Worm (Caenorhabditis elegans): ENCODE data around the gene F57H12.6.

The F57H12.6 gene

DNA sequence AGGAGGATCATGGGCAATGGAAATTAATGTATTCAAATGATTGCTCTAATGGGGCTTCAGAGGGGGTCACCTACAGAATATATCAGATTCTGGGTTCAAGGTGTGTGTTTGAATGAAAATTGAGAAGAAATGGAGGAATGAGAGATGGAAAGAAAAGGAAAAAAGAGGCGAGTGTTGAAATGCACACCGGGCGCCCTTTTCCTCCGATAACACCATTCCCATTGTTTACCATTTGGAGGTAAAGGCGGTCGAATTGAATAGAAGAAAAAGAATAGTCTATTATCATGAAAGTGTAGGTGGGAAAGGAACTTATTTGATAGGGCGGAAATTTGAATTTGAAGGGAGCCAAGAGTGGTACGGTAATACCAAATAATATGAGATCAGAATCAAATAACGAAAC is 29.3 kb upstream of the F57H12.6 start (continued):
- TF ChIP-seq mdl-1 (tag; optimal IDR thresholded peaks at IDR 0.05) (no peak), ceh-32 (tag; optimal IDR thresholded peaks at IDR 0.05; ENCODE audit: poor library complexity) (no peak)

DNA sequence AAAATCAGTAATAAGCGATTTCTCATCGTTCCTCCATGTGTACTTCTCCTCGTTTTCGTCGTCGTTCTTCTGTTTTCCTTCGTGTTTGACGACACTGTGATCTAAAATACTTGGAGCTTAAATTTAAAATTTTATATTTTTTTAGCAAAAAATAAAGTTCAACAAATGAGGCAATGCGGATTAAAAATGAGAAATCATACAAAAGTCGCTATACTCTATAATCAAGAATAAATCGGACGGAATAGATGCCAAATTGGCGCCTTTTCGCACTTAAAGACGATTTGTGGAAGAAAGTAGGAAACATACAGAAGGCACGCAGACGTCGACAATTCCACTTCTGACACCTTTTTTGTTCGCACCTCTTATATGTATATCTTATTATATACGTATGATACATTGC is 27.9 kb upstream of the F57H12.6 start, which contains the start of gene rig-4:
Gene rig-4 (minus strand): TSS at position 101 of the 400 bp plus-strand sequence.
- no peak for TF ChIP-seq daf-19 (GFP tag; conservative IDR thresholded peaks at IDR 0.05)
- no peak for TF ChIP-seq hif-1 (tag; optimal IDR thresholded peaks at IDR 0.05)
- TF ChIP-seq nhr-77 (tag; optimal IDR thresholded peaks at IDR 0.05) = no peak
- no peak for TF ChIP-seq set-16 (GFP tag; IDR thresholded peaks at IDR 0.05)
- no peak for TF ChIP-seq lir-3 (tag; optimal IDR thresholded peaks at IDR 0.05)
- TF ChIP-seq dmd-6 (GFP tag; IDR thresholded peaks at IDR 0.05) = no peak
- no peak for TF ChIP-seq daf-8 (GFP tag; IDR thresholded peaks at IDR 0.05)
- no peak for TF ChIP-seq egl-27 (tag; optimal IDR thresholded peaks at IDR 0.05)
- TF ChIP-seq cey-2 (tag; optimal IDR thresholded peaks at IDR 0.05; ENCODE audit: borderline replicate concordance, insufficient read depth) = no peak
- TF ChIP-seq ceh-82 (tag; optimal IDR thresholded peaks at IDR 0.05) = no peak
- no peak for TF ChIP-seq mdt-29 (GFP tag; IDR thresholded peaks at IDR 0.05)
- no peak for TF ChIP-seq zag-1 (tag; optimal IDR thresholded peaks at IDR 0.05)
- no peak for TF ChIP-seq F44E2.7 (GFP tag; IDR thresholded peaks at IDR 0.05)
- TF ChIP-seq F26F4.8 (GFP tag; conservative IDR thresholded peaks at IDR 0.05) = no peak

DNA sequence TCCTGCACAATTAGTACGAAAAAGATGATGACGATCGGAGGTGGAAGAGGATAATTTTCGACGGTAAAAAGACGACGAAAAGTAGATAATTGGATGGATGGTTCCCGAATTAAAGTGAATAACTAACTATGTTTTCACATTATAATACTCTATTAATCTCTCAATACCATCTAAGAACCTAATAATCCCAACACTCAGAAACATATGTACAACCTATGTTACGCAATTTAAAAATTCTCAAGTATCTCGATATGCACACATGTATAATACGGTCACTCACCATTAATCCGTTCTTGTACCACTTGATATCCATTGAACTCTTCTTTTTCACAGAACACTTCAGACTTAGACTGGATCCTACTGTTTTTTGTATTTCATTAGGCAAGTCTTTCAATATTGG is 24.7 kb upstream of the F57H12.6 start:
- TF ChIP-seq mxl-3 (GFP tag; optimal IDR thresholded peaks at IDR 0.05) (no peak), aha-1 (tag) (peak; percentile 21), Y5F2A.4 (GFP tag; optimal IDR thresholded peaks at IDR 0.05) (no peak), dpl-1 (GFP tag; optimal IDR thresholded peaks at IDR 0.05) (no peak)

DNA sequence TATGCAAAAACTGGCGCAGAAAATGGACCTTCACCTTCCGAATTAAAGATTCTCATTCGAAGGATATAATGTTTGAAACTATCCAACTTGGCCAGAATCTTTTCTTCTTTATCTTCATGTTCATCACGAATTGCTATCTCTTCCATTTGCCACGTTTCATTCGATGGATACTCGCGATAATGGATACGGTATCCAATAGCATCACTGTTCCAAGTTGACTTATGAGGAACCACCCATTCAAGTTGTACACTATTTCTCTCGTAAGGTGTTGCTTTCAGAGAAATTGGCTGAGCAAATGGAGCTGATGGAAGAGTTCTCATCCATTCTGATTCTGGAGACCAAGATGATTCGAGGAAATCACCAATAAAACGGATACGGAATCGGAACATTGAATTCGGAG is 18.6 kb upstream of the F57H12.6 start:
- TF ChIP-seq D1046.2 (GFP tag; IDR thresholded peaks at IDR 0.05) (no peak), unc-62 (GFP tag; optimal IDR thresholded peaks at IDR 0.05 in 1 of 2) (peak in 1 of 2 experiments; percentile 69), unc-62 (tag; optimal IDR thresholded peaks at IDR 0.05) (no peak), lin-29 (GFP tag; IDR thresholded peaks at IDR 0.05) (no peak)

DNA sequence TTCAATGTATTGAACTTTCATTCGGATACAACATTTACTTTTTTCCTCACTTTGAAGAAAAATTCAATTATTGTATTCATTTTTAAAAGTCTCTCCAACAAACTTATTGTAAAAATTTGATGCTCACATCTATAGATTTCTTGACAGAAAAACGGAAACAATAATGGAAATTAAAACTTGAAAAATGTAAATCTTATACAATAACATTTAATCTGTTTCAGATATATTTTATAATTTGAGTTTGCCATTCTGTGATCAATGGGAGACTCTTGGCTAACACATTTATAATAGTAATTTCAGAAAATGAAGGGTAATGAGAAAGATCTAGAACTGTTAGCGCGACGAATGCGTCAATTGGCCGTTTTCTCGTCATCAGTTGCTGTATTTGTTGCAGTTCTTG is 12.3 kb upstream of the F57H12.6 start, which contains the start of gene col-115:
Gene col-115 (plus strand): TSS at position 301 of the 400 bp plus-strand sequence.
- TF ChIP-seq zag-1 (tag; optimal IDR thresholded peaks at IDR 0.05) (no peak), lin-39 (tag; optimal IDR thresholded peaks at IDR 0.05) (no peak), ceh-44 (GFP tag; IDR thresholded peaks at IDR 0.05) (no peak), ces-1 (GFP tag; optimal IDR thresholded peaks at IDR 0.05) (no peak), dmd-6 (GFP tag; IDR thresholded peaks at IDR 0.05) (no peak), ctbp-1 (GFP tag; IDR thresholded peaks at IDR 0.05) (no peak), duxl-1 (tag; optimal IDR thresholded peaks at IDR 0.05; ENCODE audit: poor library complexity) (no peak), mdt-29 (GFP tag; IDR thresholded peaks at IDR 0.05) (no peak), nhr-237 (tag; optimal IDR thresholded peaks at IDR 0.05) (no peak), egl-43 (GFP tag; IDR thresholded peaks at IDR 0.05) (no peak), lsy-2 (tag; optimal IDR thresholded peaks at IDR 0.05) (no peak), nhr-76 (tag; optimal IDR thresholded peaks at IDR 0.05) (no peak), lin-15B (tag; optimal IDR thresholded peaks at IDR 0.05) (no peak), ceh-82 (tag; optimal IDR thresholded peaks at IDR 0.05) (no peak), egl-27 (tag; optimal IDR thresholded peaks at IDR 0.05) (no peak), ztf-7 (tag; optimal IDR thresholded peaks at IDR 0.05) (no peak)
